Fruit fly (Drosophila melanogaster): ENCODE data around the gene Cad89D.

- TF ChIP-seq ttk (optimal IDR thresholded peaks at IDR 0.05) (no peak), psq (optimal IDR thresholded peaks at IDR 0.05) (no peak), insv (optimal IDR thresholded peaks at IDR 0.05) (no peak), h (optimal IDR thresholded peaks at IDR 0.05) (no peak), Myc (optimal IDR thresholded peaks at IDR 0.05) (no peak), Sin3A (optimal IDR thresholded peaks at IDR 0.05) (no peak)
Measured at dm6 chr3R:16524178-16524577, 29.0 kb upstream of the Cad89D start.

All from Kc167 (cell line).